Worm (Caenorhabditis elegans) whole organism, late embryonic: ENCODE results near the gene mksr-1.

Source experiments
- C08G9.2 ChIP-seq: sonication (generic microtip); optimal IDR thresholded peaks from 2 replicates; lab custom pipeline; 2016; ENCODE audit warnings: mild to moderate bottlenecking, missing genetic modification characterization, moderate library complexity, missing compliant biosample characterization
- C38D4.7 ChIP-seq: fragments of 200-800 bp; sonication (Bioruptor generic); optimal IDR thresholded peaks from 2 replicates; lab custom pipeline; 2018; ENCODE audit warnings: mild to moderate bottlenecking, missing genetic modification characterization, moderate library complexity, missing compliant biosample characterization
- F13H6.1 ChIP-seq: sonication (generic microtip); optimal IDR thresholded peaks from 2 replicates; lab custom pipeline; 2016; ENCODE audit warnings: missing genetic modification characterization, missing compliant biosample characterization
- K02D7.2 ChIP-seq: sonication (generic microtip); optimal IDR thresholded peaks from 2 replicates; lab custom pipeline; 2017; ENCODE audit warnings: mild to moderate bottlenecking, missing genetic modification characterization, missing compliant biosample characterization
- ahr-1 ChIP-seq: sonication (generic microtip); optimal IDR thresholded peaks from 2 replicates; lab custom pipeline; 2016; ENCODE audit warnings: missing genetic modification characterization, missing compliant biosample characterization
- ama-1 ChIP-seq: fragments of 150-350 bp; optimal IDR thresholded peaks from 2 replicates; lab custom pipeline; 2014
- ceh-18 ChIP-seq: sonication (generic microtip); optimal IDR thresholded peaks from 2 replicates; lab custom pipeline; 2016; ENCODE audit warnings: missing genetic modification characterization, missing compliant biosample characterization
- ceh-2 ChIP-seq: sonication (generic microtip); optimal IDR thresholded peaks from 2 replicates; lab custom pipeline; 2016; ENCODE audit warnings: missing genotype, missing genetic modification characterization, missing compliant biosample characterization
- ceh-30 ChIP-seq: fragments of 150-350 bp; optimal IDR thresholded peaks from 2 replicates; lab custom pipeline; 2014; ENCODE audit warnings: missing biosample characterization, missing genetic modification characterization
- ceh-31 ChIP-seq: sonication (generic microtip); optimal IDR thresholded peaks from 2 replicates; lab custom pipeline; 2016; ENCODE audit warnings: missing genetic modification characterization, missing compliant biosample characterization
- ceh-34 ChIP-seq: sonication (generic microtip); optimal IDR thresholded peaks from 2 replicates; lab custom pipeline; 2016; ENCODE audit warnings: mild to moderate bottlenecking, missing genetic modification characterization, missing compliant biosample characterization
- ceh-48 ChIP-seq: sonication (generic microtip); optimal IDR thresholded peaks from 2 replicates; lab custom pipeline; 2016; ENCODE audit warnings: missing genetic modification characterization, inconsistent platforms, missing compliant biosample characterization
- ceh-9 ChIP-seq: sonication (generic microtip); optimal IDR thresholded peaks from 2 replicates; lab custom pipeline; 2016; ENCODE audit warnings: mild to moderate bottlenecking, missing genetic modification characterization, inconsistent platforms, missing compliant biosample characterization
- che-1 ChIP-seq: sonication (generic microtip); optimal IDR thresholded peaks from 2 replicates; lab custom pipeline; 2016; ENCODE audit warnings: mild to moderate bottlenecking, missing genetic modification characterization, missing compliant biosample characterization
- dve-1 ChIP-seq: sonication (generic microtip); optimal IDR thresholded peaks from 2 replicates; lab custom pipeline; 2017; ENCODE audit warnings: antibody characterized with exemption, mild to moderate bottlenecking, missing genetic modification characterization, missing compliant biosample characterization
- elt-4 ChIP-seq: sonication (generic microtip); optimal IDR thresholded peaks from 2 replicates; lab custom pipeline; 2016; ENCODE audit warnings: missing genetic modification characterization, missing compliant biosample characterization
- ets-4 ChIP-seq: sonication (generic microtip); optimal IDR thresholded peaks from 2 replicates; lab custom pipeline; 2016; ENCODE audit warnings: missing genetic modification characterization, missing compliant biosample characterization
- eyg-1 ChIP-seq: sonication (generic microtip); optimal IDR thresholded peaks from 2 replicates; lab custom pipeline; 2016; ENCODE audit warnings: missing genotype, missing genetic modification characterization, missing compliant biosample characterization
- fax-1 ChIP-seq: sonication (generic microtip); optimal IDR thresholded peaks from 2 replicates; lab custom pipeline; 2016; ENCODE audit warnings: missing genotype, missing genetic modification characterization, missing compliant biosample characterization
- fkh-6 ChIP-seq: sonication (generic microtip); optimal IDR thresholded peaks from 2 replicates; lab custom pipeline; 2016; ENCODE audit warnings: missing genetic modification characterization, missing compliant biosample characterization
- gmeb-2 ChIP-seq: sonication (generic microtip); optimal IDR thresholded peaks from 2 replicates; lab custom pipeline; 2016; ENCODE audit warnings: missing genetic modification characterization, inconsistent platforms, missing compliant biosample characterization
- hlh-13 ChIP-seq: fragments of 200-800 bp; sonication (Bioruptor generic); optimal IDR thresholded peaks from 2 replicates; lab custom pipeline; 2018; ENCODE audit warnings: mild to moderate bottlenecking, missing genetic modification characterization, missing compliant biosample characterization
- hlh-15 ChIP-seq: sonication (generic microtip); optimal IDR thresholded peaks from 2 replicates; lab custom pipeline; 2016; ENCODE audit warnings: missing genetic modification characterization, missing compliant biosample characterization
- hlh-30 ChIP-seq: sonication (generic microtip); optimal IDR thresholded peaks from 2 replicates; lab custom pipeline; 2017; ENCODE audit warnings: antibody characterized with exemption, missing genetic modification characterization, missing compliant biosample characterization; ENCODE audit not compliant: insufficient read depth
- hlh-6 ChIP-seq: sonication (generic microtip); optimal IDR thresholded peaks from 2 replicates; lab custom pipeline; 2016; ENCODE audit warnings: missing genotype, missing genetic modification characterization, missing compliant biosample characterization
- hlh-8 ChIP-seq: sonication (generic microtip); optimal IDR thresholded peaks from 2 replicates; lab custom pipeline; 2016; ENCODE audit warnings: missing genotype, missing genetic modification characterization, missing compliant biosample characterization
- madf-2 ChIP-seq: sonication (generic microtip); optimal IDR thresholded peaks from 2 replicates; lab custom pipeline; 2017; ENCODE audit warnings: missing genetic modification characterization, missing compliant biosample characterization
- mec-3 ChIP-seq: sonication (generic microtip); optimal IDR thresholded peaks from 2 replicates; lab custom pipeline; 2016; ENCODE audit warnings: borderline replicate concordance, missing genetic modification characterization, missing compliant biosample characterization
- nfya-1 ChIP-seq: sonication (generic microtip); optimal IDR thresholded peaks from 2 replicates; lab custom pipeline; 2017; ENCODE audit warnings: missing genetic modification characterization, mild to moderate bottlenecking, missing compliant biosample characterization, antibody characterized with exemption, moderate library complexity
- nhr-11 ChIP-seq: fragments of 150-350 bp; optimal IDR thresholded peaks from 2 replicates; lab custom pipeline; 2014; ENCODE audit warnings: missing biosample characterization, missing genetic modification characterization
- nhr-232 ChIP-seq: sonication (generic microtip); optimal IDR thresholded peaks from 2 replicates; lab custom pipeline; 2016; ENCODE audit warnings: missing genetic modification characterization, missing compliant biosample characterization
- odd-2 ChIP-seq: sonication (generic microtip); optimal IDR thresholded peaks from 2 replicates; lab custom pipeline; 2017; ENCODE audit warnings: antibody characterized with exemption, mild to moderate bottlenecking, missing genetic modification characterization, missing compliant biosample characterization
- pat-9 ChIP-seq: fragments of 200-800 bp; sonication (Bioruptor generic); optimal IDR thresholded peaks from 2 replicates; lab custom pipeline; 2018; ENCODE audit warnings: mild to moderate bottlenecking, missing genetic modification characterization, moderate library complexity, missing compliant biosample characterization
- pha-2 ChIP-seq: sonication (generic microtip); optimal IDR thresholded peaks from 2 replicates; lab custom pipeline; 2017; ENCODE audit warnings: mild to moderate bottlenecking, missing genetic modification characterization, missing compliant biosample characterization
- pqm-1 ChIP-seq: sonication (generic microtip); optimal IDR thresholded peaks from 2 replicates; lab custom pipeline; 2016; ENCODE audit warnings: missing genetic modification characterization, missing compliant biosample characterization
- pros-1 ChIP-seq: fragments of 150-350 bp; optimal IDR thresholded peaks from 2 replicates; lab custom pipeline; 2014; ENCODE audit warnings: missing biosample characterization, missing genetic modification reagents, missing genetic modification characterization
- ref-2 ChIP-seq: sonication (generic microtip); optimal IDR thresholded peaks from 2 replicates; lab custom pipeline; 2016; ENCODE audit warnings: missing genetic modification characterization, missing compliant biosample characterization
- rnt-1 ChIP-seq: sonication (generic microtip); optimal IDR thresholded peaks from 2 replicates; lab custom pipeline; 2016; ENCODE audit warnings: missing genetic modification characterization, missing compliant biosample characterization
- sdc-2 ChIP-seq: sonication (generic microtip); optimal IDR thresholded peaks from 2 replicates; lab custom pipeline; 2016; ENCODE audit warnings: missing genotype, missing genetic modification characterization, missing compliant biosample characterization
- tbx-2 ChIP-seq: sonication (generic microtip); optimal IDR thresholded peaks from 2 replicates; lab custom pipeline; 2016; ENCODE audit warnings: missing genetic modification characterization, missing compliant biosample characterization
- ttx-3 ChIP-seq: sonication (generic microtip); optimal IDR thresholded peaks from 2 replicates; lab custom pipeline; 2016; ENCODE audit warnings: missing genetic modification reagents, missing genetic modification characterization, missing compliant biosample characterization
- unc-42 ChIP-seq: sonication (generic microtip); optimal IDR thresholded peaks from 2 replicates; lab custom pipeline; 2016; ENCODE audit warnings: missing genotype, missing genetic modification characterization, missing compliant biosample characterization
- unc-55 ChIP-seq: sonication (generic microtip); optimal IDR thresholded peaks from 2 replicates; lab custom pipeline; 2017; ENCODE audit warnings: missing biosample characterization, missing genetic modification reagents, missing genetic modification characterization
- unc-86 ChIP-seq: sonication (generic microtip); optimal IDR thresholded peaks from 2 replicates; lab custom pipeline; 2016; ENCODE audit warnings: missing genetic modification characterization, missing compliant biosample characterization
- ztf-16 ChIP-seq: sonication (generic microtip); optimal IDR thresholded peaks from 2 replicates; lab custom pipeline; 2017; ENCODE audit warnings: missing genetic modification characterization, missing compliant biosample characterization

mksr-1 gene

ce11 chrX:1103702-1104262 is 34.9 kb upstream of the mksr-1 start, which contains the start of gene ife-4:
TSS of gene ife-4 (plus strand) at chrX:1104212.
- TF ChIP-seq nfya-1: peak; percentile 61
- peak; percentile 85 for TF ChIP-seq ceh-31 (tag; lab: Kevin White, UChicago)
- TF ChIP-seq hlh-6 (tag; lab: Kevin White, UChicago): no peak
- TF ChIP-seq pat-9: no peak
- peak; percentile 55 for TF ChIP-seq ref-2 (tag; lab: Kevin White, UChicago)
- TF ChIP-seq C08G9.2 (tag; lab: Kevin White, UChicago): peak; percentile 18
- peak; percentile 40 for TF ChIP-seq sdc-2 (tag; lab: Kevin White, UChicago)
- peak; percentile 64 for TF ChIP-seq unc-42 (tag; lab: Kevin White, UChicago)
- TF ChIP-seq rnt-1 (tag; lab: Kevin White, UChicago): peak; percentile 22
- peak; percentile 5 for TF ChIP-seq hlh-30 (tag; lab: Kevin White, UChicago)
- TF ChIP-seq ceh-48 (tag; lab: Kevin White, UChicago): peak; percentile 87
- TF ChIP-seq ceh-18: peak; percentile 32
- TF ChIP-seq hlh-8 (tag; lab: Kevin White, UChicago): peak; percentile 36
- TF ChIP-seq unc-55 (GFP tag; lab: Kevin White, UChicago): peak; percentile 72
- TF ChIP-seq fax-1 (tag; lab: Kevin White, UChicago): peak; percentile 15
- no peak for TF ChIP-seq ttx-3 (tag; lab: Kevin White, UChicago)
- TF ChIP-seq hlh-13: no peak
- peak; percentile 67 for TF ChIP-seq tbx-2
- TF ChIP-seq ceh-9 (tag; lab: Kevin White, UChicago): no peak
- peak; percentile 59 for TF ChIP-seq ceh-2
- TF ChIP-seq ceh-34: peak; percentile 60

ce11 chrX:1096808-1097207 is 27.9 kb upstream of the mksr-1 start, which contains the start of the genes pigx-1 and rme-6:
TSS of gene pigx-1 (minus strand) at chrX:1097013.
TSS of gene rme-6 (plus strand) at chrX:1097152.
- TF ChIP-seq sdc-2 (tag; lab: Kevin White, UChicago) (no peak), pha-2 (no peak), che-1 (tag; lab: Kevin White, UChicago) (no peak), fkh-6 (tag; lab: Kevin White, UChicago) (no peak), ets-4 (tag; lab: Kevin White, UChicago) (no peak), ceh-48 (tag; lab: Kevin White, UChicago) (peak; percentile 10), mec-3 (tag; lab: Kevin White, UChicago) (no peak), pqm-1 (tag; lab: Kevin White, UChicago) (no peak), nfya-1 (peak; percentile 24), ceh-30 (tag; lab: Kevin White, UChicago) (no peak), C08G9.2 (tag; lab: Kevin White, UChicago) (no peak), unc-86 (tag; lab: Kevin White, UChicago) (no peak), rnt-1 (tag; lab: Kevin White, UChicago) (no peak), hlh-30 (tag; lab: Kevin White, UChicago) (no peak)

DNA sequence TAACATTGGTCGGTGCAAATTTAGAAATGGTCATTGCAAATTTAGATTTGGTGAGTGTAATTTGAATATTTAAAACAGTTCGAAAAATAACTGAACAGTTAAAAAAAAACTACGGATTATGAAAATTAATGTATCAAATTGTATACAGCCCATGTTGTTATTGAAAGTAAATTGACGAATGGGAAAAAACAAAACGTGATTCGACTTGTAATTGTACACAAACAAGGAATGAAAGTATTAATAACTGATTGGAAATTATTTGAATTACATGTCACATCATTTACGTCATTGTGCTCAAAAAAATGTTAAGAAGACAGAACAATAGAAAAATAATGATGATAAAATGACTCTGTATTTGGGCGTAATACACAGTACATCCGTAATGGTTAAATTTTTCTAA is 25.4 kb upstream of the mksr-1 start:
- no peak for TF ChIP-seq elt-4 (tag; lab: Kevin White, UChicago)

- TF ChIP-seq nhr-232 (tag; lab: Kevin White, UChicago) (peak; percentile 3), madf-2 (tag; lab: Kevin White, UChicago) (peak; percentile 63), eyg-1 (tag; lab: Kevin White, UChicago) (no peak), nhr-11 (tag; lab: Kevin White, UChicago) (no peak), ref-2 (tag; lab: Kevin White, UChicago) (peak; percentile 74), fkh-6 (tag; lab: Kevin White, UChicago) (peak; percentile 1), unc-86 (tag; lab: Kevin White, UChicago) (no peak), ceh-31 (tag; lab: Kevin White, UChicago) (peak; percentile 93), nfya-1 (peak; percentile 95), ceh-2 (peak; percentile 80), pros-1 (tag; lab: Kevin White, UChicago) (peak; percentile 79), unc-55 (GFP tag; lab: Kevin White, UChicago) (peak; percentile 100), hlh-13 (no peak), ceh-30 (tag; lab: Kevin White, UChicago) (peak; percentile 59), F13H6.1 (peak; percentile 85), ahr-1 (tag; lab: Kevin White, UChicago) (no peak), odd-2 (tag; lab: Kevin White, UChicago) (no peak), C38D4.7 (GFP tag; lab: Kevin White, UChicago) (no peak), gmeb-2 (tag; lab: Kevin White, UChicago) (no peak), hlh-30 (tag; lab: Kevin White, UChicago) (peak; percentile 97), ama-1 (lab: Kevin White, UChicago) (no peak), K02D7.2 (tag; lab: Kevin White, UChicago) (no peak), ets-4 (tag; lab: Kevin White, UChicago) (peak; percentile 64), hlh-15 (tag; lab: Kevin White, UChicago) (no peak), dve-1 (tag; lab: Kevin White, UChicago) (peak; percentile 72), ttx-3 (tag; lab: Kevin White, UChicago) (no peak), ztf-16 (tag; lab: Kevin White, UChicago) (peak; percentile 38)
These were observed 24.2 kb upstream of the mksr-1 start for ce11 chrX:1093154-1093553.
